Worm (Caenorhabditis elegans): ENCODE results near the gene sra-39.

DNA sequence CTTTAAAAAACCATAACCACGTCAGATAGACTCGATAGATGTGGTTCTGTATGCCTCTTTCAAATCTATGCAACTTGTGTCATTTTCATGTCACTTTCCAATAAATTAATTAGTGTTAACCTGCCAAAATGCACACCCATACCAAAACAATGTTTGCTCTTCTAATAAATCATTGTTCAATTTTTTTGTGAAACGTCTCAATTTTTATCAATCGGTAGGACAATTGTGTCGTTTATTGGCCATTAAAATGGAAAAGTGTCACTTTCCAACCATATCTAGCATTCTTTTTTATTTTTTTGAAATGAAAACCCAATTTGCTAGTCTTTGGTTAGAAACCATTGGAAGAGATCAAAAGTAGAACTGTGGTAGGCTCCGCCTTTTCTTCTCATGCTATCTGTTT lies 52.9 kb downstream of the sra-39 start:
- TF ChIP-seq pha-2 (tag; optimal IDR thresholded peaks at IDR 0.05), result no peak
- TF ChIP-seq pat-9 (tag; optimal IDR thresholded peaks at IDR 0.05), result no peak
- no peak for TF ChIP-seq pqm-1 (tag; optimal IDR thresholded peaks at IDR 0.05)
- no peak for TF ChIP-seq ceh-48 (tag; optimal IDR thresholded peaks at IDR 0.05)
- TF ChIP-seq hlh-30 (tag; optimal IDR thresholded peaks at IDR 0.05; ENCODE audit: insufficient read depth), result no peak
- no peak for TF ChIP-seq ceh-6 (GFP tag; optimal IDR thresholded peaks at IDR 0.05)
- TF ChIP-seq ceh-34 (tag; optimal IDR thresholded peaks at IDR 0.05), result no peak
- no peak for TF ChIP-seq dmd-4 (tag; optimal IDR thresholded peaks at IDR 0.05; ENCODE audit: borderline replicate concordance)
